Worm (Caenorhabditis elegans): ENCODE results near the gene dmsr-3.

dmsr-3 gene

ce11 chrII:13298534-13298933, 57.5 kb downstream of the dmsr-3 start (continued):
- TF ChIP-seq nhr-10 (tag; optimal IDR thresholded peaks at IDR 0.05) (peak; percentile 84), mes-2 (tag; optimal IDR thresholded peaks at IDR 0.05; ENCODE audit: poor library complexity, severe bottlenecking) (peak; percentile 50), set-16 (GFP tag; IDR thresholded peaks at IDR 0.05) (0 out of 2 replicates have a peak, but pooled peaks have one; percentile 4), ceh-62 (tag; optimal IDR thresholded peaks at IDR 0.05) (no peak), mxl-3 (GFP tag; optimal IDR thresholded peaks at IDR 0.05) (peak; percentile 43), hlh-30 (tag; optimal IDR thresholded peaks at IDR 0.05; ENCODE audit: insufficient read depth) (peak; percentile 82), nhr-28 (tag; optimal IDR thresholded peaks at IDR 0.05) (peak; percentile 88), lin-1 (GFP tag; IDR thresholded peaks at IDR 0.05) (peak; percentile 67; the same call in 1 of the 2 replicates), hlh-11 (tag; optimal IDR thresholded peaks at IDR 0.05) (peak; percentile 88), dmd-6 (GFP tag; IDR thresholded peaks at IDR 0.05) (peak; percentile 94), pqm-1 (tag; optimal IDR thresholded peaks at IDR 0.05) (peak; percentile 61), php-3 (GFP tag; IDR thresholded peaks at IDR 0.05) (peak; percentile 36; the same call in 1 of the 2 replicates)

DNA sequence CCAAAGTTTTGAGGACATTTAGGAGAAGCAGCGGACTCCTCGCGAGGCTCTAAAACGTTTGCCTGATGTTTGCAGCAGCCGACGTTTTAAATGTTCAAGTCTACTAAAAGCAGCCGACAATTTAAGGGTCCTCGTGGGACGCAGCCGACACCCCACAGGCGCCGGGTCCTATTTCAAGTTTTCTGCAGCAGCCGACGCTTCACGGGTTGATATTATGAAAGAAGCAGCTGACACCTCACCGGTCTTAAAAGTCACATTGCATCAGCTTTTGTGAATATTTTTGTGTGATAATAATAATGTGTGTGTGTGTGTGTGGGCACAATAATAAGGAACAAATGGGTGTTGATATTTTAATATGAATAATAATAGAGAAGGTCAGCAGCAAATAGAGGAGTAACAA, 58.1 kb downstream of the dmsr-3 start:
- 0 out of 2 replicates have a peak, but pooled peaks have one; percentile 13 for TF ChIP-seq saeg-2 (GFP tag; IDR thresholded peaks at IDR 0.05)
- TF ChIP-seq lin-15B (tag; optimal IDR thresholded peaks at IDR 0.05): no peak
- 0 out of 2 replicates have a peak, but pooled peaks have one; percentile 1 for TF ChIP-seq pha-4 (GFP tag; IDR thresholded peaks at IDR 0.05)
- no peak for TF ChIP-seq pha-4 (tag; optimal IDR thresholded peaks at IDR 0.05)
- TF ChIP-seq set-16 (GFP tag; IDR thresholded peaks at IDR 0.05): peak; percentile 37; the same call in 1 of the 2 replicates
- TF ChIP-seq tag-97 (GFP tag; IDR thresholded peaks at IDR 0.05): no peak
- TF ChIP-seq mes-2 (tag; optimal IDR thresholded peaks at IDR 0.05; ENCODE audit: poor library complexity, severe bottlenecking): no peak
- TF ChIP-seq lin-13 (GFP tag; optimal IDR thresholded peaks at IDR 0.05): peak; percentile 52

ce11 chrII:13297283-13297682, 58.7 kb downstream of the dmsr-3 start:
- TF ChIP-seq jun-1 (tag; optimal IDR thresholded peaks at IDR 0.05): no peak
- TF ChIP-seq unc-62 (GFP tag; optimal IDR thresholded peaks at IDR 0.05 in 1 of 2): peak in 1 of 2 experiments; percentile 65
- TF ChIP-seq unc-62 (tag; optimal IDR thresholded peaks at IDR 0.05): no peak
- TF ChIP-seq mep-1 (tag; optimal IDR thresholded peaks at IDR 0.05): no peak
- peak in 1 of 2 experiments; percentile 7 for TF ChIP-seq mdl-1 (tag; optimal IDR thresholded peaks at IDR 0.05)
- TF ChIP-seq nhr-28 (tag; optimal IDR thresholded peaks at IDR 0.05): peak; percentile 65
- TF ChIP-seq aha-1 (tag): peak; percentile 0
- TF ChIP-seq T26A8.4 (GFP tag; IDR thresholded peaks at IDR 0.05): no peak

DNA sequence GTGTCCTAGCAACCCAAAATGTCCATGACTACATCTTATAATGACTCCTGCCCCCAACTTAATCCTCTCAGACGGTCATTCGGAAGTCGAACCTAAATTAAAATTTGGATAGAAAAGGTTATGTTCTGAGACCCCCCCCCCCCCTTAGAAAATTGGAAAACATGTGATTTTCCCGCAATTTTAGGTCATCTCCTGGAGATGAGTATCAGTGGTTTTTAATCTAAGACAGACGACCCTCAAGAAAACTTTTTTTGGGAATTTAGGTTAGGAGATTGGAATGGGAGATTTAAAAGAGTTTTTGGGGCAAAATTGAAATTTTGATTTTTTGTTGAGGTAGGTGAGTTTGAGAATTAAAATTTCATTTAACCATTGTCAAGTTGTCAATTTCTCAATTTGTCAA, 62.5 kb downstream of the dmsr-3 start:
- TF ChIP-seq sdz-12 (GFP tag; optimal IDR thresholded peaks at IDR 0.05): no peak
- TF ChIP-seq nhr-77 (tag; optimal IDR thresholded peaks at IDR 0.05): no peak
- no peak for TF ChIP-seq ztf-7 (tag; optimal IDR thresholded peaks at IDR 0.05)
- no peak for TF ChIP-seq lim-7 (GFP tag; IDR thresholded peaks at IDR 0.05)
- no peak for TF ChIP-seq Y105C5A.15 (GFP tag; IDR thresholded peaks at IDR 0.05)
- TF ChIP-seq ama-1 (optimal IDR thresholded peaks at IDR 0.05): no peak
- TF ChIP-seq nhr-10 (tag; optimal IDR thresholded peaks at IDR 0.05): no peak
- TF ChIP-seq mxl-3 (GFP tag; optimal IDR thresholded peaks at IDR 0.05): no peak
- no peak for TF ChIP-seq dpl-1 (GFP tag; optimal IDR thresholded peaks at IDR 0.05)
- TF ChIP-seq lin-39 (tag; optimal IDR thresholded peaks at IDR 0.05): no peak
- no peak for TF ChIP-seq lin-29 (GFP tag; IDR thresholded peaks at IDR 0.05)
- TF ChIP-seq R02D3.7 (tag; optimal IDR thresholded peaks at IDR 0.05): no peak
- no peak for TF ChIP-seq aha-1 (tag)
- TF ChIP-seq nhr-6 (tag; optimal IDR thresholded peaks at IDR 0.05): no peak
- TF ChIP-seq tra-1 (GFP tag; IDR thresholded peaks at IDR 0.05): no peak
- TF ChIP-seq zfp-3 (GFP tag; conservative IDR thresholded peaks at IDR 0.05): no peak
- TF ChIP-seq spr-3 (GFP tag; optimal IDR thresholded peaks at IDR 0.05): no peak
- TF ChIP-seq mes-2 (tag; optimal IDR thresholded peaks at IDR 0.05; ENCODE audit: poor library complexity, severe bottlenecking): no peak
- no peak for TF ChIP-seq ctbp-1 (GFP tag; IDR thresholded peaks at IDR 0.05)

Data from whole organism, L4 larva.